Worm (Caenorhabditis elegans) whole organism, L3 larva: Measurements from ENCODE around the gene rps-21.

ENCODE experiments used
- R02D3.7 ChIP-seq: fragments of 150-350 bp; optimal IDR thresholded peaks from 2 replicates; lab custom pipeline; 2014; ENCODE audit warnings: missing biosample characterization, missing genetic modification characterization
- ZK546.5 ChIP-seq: sonication (generic microtip); optimal IDR thresholded peaks from 2 replicates; lab custom pipeline; 2017; ENCODE audit warnings: missing biosample characterization, missing genetic modification characterization
- aly-2 ChIP-seq: fragments of 150-350 bp; optimal IDR thresholded peaks from 2 replicates; lab custom pipeline; 2014; ENCODE audit warnings: missing biosample characterization, missing genetic modification characterization
- ama-1 ChIP-seq: fragments of 150-350 bp; optimal IDR thresholded peaks from 2 replicates; lab custom pipeline; 2018
- ceh-16 ChIP-seq: sonication (generic microtip); optimal IDR thresholded peaks from 2 replicates; lab custom pipeline; 2017; ENCODE audit warnings: missing biosample characterization, missing genetic modification characterization
- ceh-28 ChIP-seq: fragments of 150-350 bp; optimal IDR thresholded peaks from 2 replicates; lab custom pipeline; 2014; ENCODE audit warnings: missing biosample characterization, missing genetic modification reagents, missing genetic modification characterization
- ceh-82 ChIP-seq: fragments of 150-350 bp; optimal IDR thresholded peaks from 2 replicates; lab custom pipeline; 2014; ENCODE audit warnings: missing biosample characterization, missing genetic modification characterization
- ceh-9 ChIP-seq: sonication (generic microtip); optimal IDR thresholded peaks from 2 replicates; lab custom pipeline; 2018; ENCODE audit warnings: missing biosample characterization, missing genetic modification characterization
- daf-12 ChIP-seq: fragments of 150-350 bp; optimal IDR thresholded peaks from 2 replicates; lab custom pipeline; 2014; ENCODE audit warnings: missing biosample characterization, missing genetic modification reagents, missing genetic modification characterization
- egl-27 ChIP-seq: sonication (generic microtip); optimal IDR thresholded peaks from 4 replicates; lab custom pipeline; 2017; ENCODE audit warnings: missing biosample characterization, missing genetic modification reagents, missing genetic modification characterization
- egl-5 ChIP-seq: fragments of 150-350 bp; optimal IDR thresholded peaks from 2 replicates; lab custom pipeline; 2017; ENCODE audit warnings: missing biosample characterization, missing genetic modification reagents, missing genetic modification characterization, inconsistent platforms
- elt-1 ChIP-seq: fragments of 150-350 bp; optimal IDR thresholded peaks from 2 replicates; lab custom pipeline; 2014; ENCODE audit warnings: missing biosample characterization, missing genetic modification characterization
- elt-2 ChIP-seq: sonication (generic microtip); optimal IDR thresholded peaks from 2 replicates; lab custom pipeline; 2016; ENCODE audit warnings: missing genetic modification reagents, mild to moderate bottlenecking, missing genetic modification characterization, missing compliant biosample characterization
- elt-3 ChIP-seq, 3 experiments: fragments of 150-350 bp in 1 of 3; sonication (generic microtip) in 2 of 3; optimal IDR thresholded peaks; 2 replicates in 2 of 3; 4 replicates in 1 of 3; lab custom pipeline; 2014 to 2017; ENCODE audit warnings: missing biosample characterization in 3 of 3, missing genetic modification characterization in 3 of 3
- eor-1 ChIP-seq, 2 experiments: fragments of 150-350 bp; optimal IDR thresholded peaks; 2 replicates each; lab custom pipeline; 2014 to 2018; ENCODE audit warnings: missing biosample characterization in 2 of 2, missing genetic modification characterization in 2 of 2
- fkh-10 ChIP-seq: sonication (generic microtip); optimal IDR thresholded peaks from 2 replicates; lab custom pipeline; 2017; ENCODE audit warnings: missing biosample characterization, missing genetic modification reagents, missing genetic modification characterization
- fos-1 ChIP-seq: fragments of 150-350 bp; optimal IDR thresholded peaks from 2 replicates; lab custom pipeline; 2014; ENCODE audit warnings: missing biosample characterization, missing genetic modification characterization
- hmg-11 ChIP-seq: sonication (generic microtip); optimal IDR thresholded peaks from 2 replicates; lab custom pipeline; 2016; ENCODE audit warnings: missing genetic modification characterization, missing compliant biosample characterization
- jun-1 ChIP-seq: fragments of 150-350 bp; optimal IDR thresholded peaks from 2 replicates; lab custom pipeline; 2014; ENCODE audit warnings: missing biosample characterization, missing genetic modification reagents, missing genetic modification characterization
- lin-39 ChIP-seq: fragments of 150-350 bp; optimal IDR thresholded peaks from 2 replicates; lab custom pipeline; 2018; ENCODE audit warnings: missing biosample characterization, missing genetic modification reagents, missing genetic modification characterization
- lsy-12 ChIP-seq: sonication (generic microtip); optimal IDR thresholded peaks from 2 replicates; lab custom pipeline; 2016; ENCODE audit warnings: mild to moderate bottlenecking, missing genetic modification characterization, missing compliant biosample characterization
- mdl-1 ChIP-seq: fragments of 150-350 bp; optimal IDR thresholded peaks from 2 replicates; lab custom pipeline; 2014; ENCODE audit warnings: missing biosample characterization, missing genetic modification characterization
- mml-1 ChIP-seq: fragments of 150-350 bp; sonication (generic microtip); optimal IDR thresholded peaks from 3 replicates; lab custom pipeline; 2014; ENCODE audit warnings: missing biosample characterization, missing genetic modification characterization
- nfya-1 ChIP-seq: sonication (generic microtip); optimal IDR thresholded peaks from 2 replicates; lab custom pipeline; 2017; ENCODE audit warnings: missing genetic modification characterization, mild to moderate bottlenecking, missing compliant biosample characterization, antibody characterized with exemption, moderate library complexity; ENCODE audit not compliant: insufficient read depth
- nhr-11 ChIP-seq: fragments of 150-350 bp; optimal IDR thresholded peaks from 2 replicates; lab custom pipeline; 2014; ENCODE audit warnings: missing biosample characterization, missing genetic modification characterization
- nhr-12 ChIP-seq: fragments of 150-350 bp; optimal IDR thresholded peaks from 2 replicates; lab custom pipeline; 2014; ENCODE audit warnings: missing biosample characterization, missing genetic modification characterization
- nhr-23 ChIP-seq: fragments of 150-350 bp; optimal IDR thresholded peaks from 2 replicates; lab custom pipeline; 2014; ENCODE audit warnings: missing biosample characterization, missing genetic modification reagents, missing genetic modification characterization
- nhr-25 ChIP-seq: sonication (generic microtip); optimal IDR thresholded peaks from 2 replicates; lab custom pipeline; 2017; ENCODE audit warnings: missing biosample characterization, missing genetic modification characterization
- nhr-28 ChIP-seq: fragments of 150-350 bp; optimal IDR thresholded peaks from 2 replicates; lab custom pipeline; 2014; ENCODE audit warnings: missing biosample characterization, missing genetic modification characterization
- nhr-43 ChIP-seq: sonication (generic microtip); optimal IDR thresholded peaks from 2 replicates; lab custom pipeline; 2016; ENCODE audit warnings: mild to moderate bottlenecking, missing genetic modification characterization, missing compliant biosample characterization; ENCODE audit not compliant: poor library complexity, severe bottlenecking
- nhr-67 ChIP-seq: fragments of 150-350 bp; optimal IDR thresholded peaks from 2 replicates; lab custom pipeline; 2014; ENCODE audit warnings: missing biosample characterization, missing genetic modification characterization
- nhr-76 ChIP-seq: fragments of 150-350 bp; sonication (generic microtip); optimal IDR thresholded peaks from 5 replicates; lab custom pipeline; 2014; ENCODE audit warnings: missing biosample characterization, missing genetic modification characterization
- nhr-77 ChIP-seq: fragments of 150-350 bp; optimal IDR thresholded peaks from 2 replicates; lab custom pipeline; 2014; ENCODE audit warnings: missing biosample characterization, missing genetic modification characterization
- pha-4 ChIP-seq: fragments of 150-350 bp; optimal IDR thresholded peaks from 2 replicates; lab custom pipeline; 2014; ENCODE audit warnings: missing biosample characterization, missing genetic modification reagents, missing genetic modification characterization
- pqm-1 ChIP-seq: fragments of 150-350 bp; optimal IDR thresholded peaks from 2 replicates; lab custom pipeline; 2017; ENCODE audit warnings: missing biosample characterization, missing genetic modification characterization, inconsistent platforms
- sea-2 ChIP-seq: fragments of 150-350 bp; sonication (generic microtip); optimal IDR thresholded peaks from 4 replicates; lab custom pipeline; 2014; ENCODE audit warnings: missing biosample characterization, missing genetic modification reagents, missing genetic modification characterization
- skn-1 ChIP-seq: fragments of 150-350 bp; optimal IDR thresholded peaks from 2 replicates; lab custom pipeline; 2014; ENCODE audit warnings: missing biosample characterization, missing genetic modification characterization
- snpc-4 ChIP-seq: fragments of 150-350 bp; optimal IDR thresholded peaks from 2 replicates; lab custom pipeline; 2014; ENCODE audit warnings: missing biosample characterization, missing genetic modification characterization
- tbx-2 ChIP-seq: sonication (generic microtip); optimal IDR thresholded peaks from 2 replicates; lab custom pipeline; 2016; ENCODE audit warnings: mild to moderate bottlenecking, missing genetic modification characterization, missing compliant biosample characterization
- unc-39 ChIP-seq: sonication (generic microtip); optimal IDR thresholded peaks from 4 replicates; lab custom pipeline; 2017; ENCODE audit warnings: missing biosample characterization, missing genetic modification characterization
- unc-62 ChIP-seq: fragments of 150-350 bp; sonication (generic microtip); optimal IDR thresholded peaks from 4 replicates; lab custom pipeline; 2014; ENCODE audit warnings: missing biosample characterization, missing genetic modification reagents, missing genetic modification characterization
- zag-1 ChIP-seq: fragments of 150-350 bp; optimal IDR thresholded peaks from 2 replicates; lab custom pipeline; 2014; ENCODE audit warnings: missing biosample characterization, missing genetic modification characterization
- ztf-11 ChIP-seq: fragments of 150-350 bp; optimal IDR thresholded peaks from 2 replicates; lab custom pipeline; 2014; ENCODE audit warnings: missing biosample characterization, missing genetic modification characterization

Gene rps-21

DNA sequence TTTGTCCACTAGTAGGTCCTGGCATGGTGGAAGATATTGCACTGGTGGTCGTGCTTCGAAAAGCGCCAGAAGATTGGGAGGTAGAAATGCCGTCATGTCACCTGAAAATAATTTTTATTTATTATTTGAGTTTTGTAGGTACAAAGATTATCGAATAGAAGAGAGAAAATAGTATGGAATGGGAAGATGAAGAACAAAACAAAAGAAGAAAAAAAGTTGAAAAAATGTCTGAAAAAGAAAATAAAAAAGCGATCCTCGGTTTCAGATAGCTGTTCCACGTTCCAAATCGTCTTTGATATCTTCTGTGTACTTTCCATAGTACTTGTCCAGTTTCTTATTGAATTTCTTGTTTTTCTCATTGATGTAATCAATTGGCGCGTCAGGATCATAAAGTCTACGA is 28.4 kb downstream of the rps-21 start, which contains the start of gene rnp-7:
Gene rnp-7, minus strand, starts transcription at position 101 of the 400 bp plus-strand sequence.
- no peak for TF ChIP-seq ceh-82 (tag; lab: Kevin White, UChicago)
- no peak for TF ChIP-seq mdl-1 (tag; lab: Kevin White, UChicago)
- TF ChIP-seq tbx-2 (tag; lab: Kevin White, UChicago): no peak
- TF ChIP-seq nhr-43 (tag; lab: Kevin White, UChicago): no peak
- TF ChIP-seq nhr-76: no peak
- no peak for TF ChIP-seq nhr-77 (tag; lab: Kevin White, UChicago)

DNA sequence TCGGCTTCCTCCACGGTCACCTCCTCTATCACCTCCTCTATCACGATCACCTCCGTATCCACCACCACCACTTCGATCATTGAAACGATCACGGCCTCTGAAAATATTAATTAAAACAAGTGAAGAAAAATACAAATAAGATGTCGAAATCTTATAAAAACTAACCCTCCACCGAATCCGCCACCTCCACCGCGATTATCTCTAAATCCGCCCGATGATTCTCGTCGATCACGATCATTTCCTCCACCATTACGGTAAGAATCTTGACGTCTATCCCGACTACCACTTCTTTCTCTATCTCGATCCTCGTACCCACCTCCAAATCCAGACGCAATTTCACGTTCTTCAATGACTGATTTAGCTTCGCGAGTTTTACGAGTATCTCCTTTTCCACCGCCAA is 30.2 kb downstream of the rps-21 start:
- no peak for TF ChIP-seq fos-1 (tag; lab: Kevin White, UChicago)
- TF ChIP-seq nhr-23 (tag; lab: Kevin White, UChicago): no peak
- no peak for TF ChIP-seq snpc-4
- TF ChIP-seq nhr-28 (tag; lab: Kevin White, UChicago): no peak
- TF ChIP-seq egl-27 (tag; lab: Kevin White, UChicago): no peak
- no peak for TF ChIP-seq skn-1 (tag; lab: Kevin White, UChicago)
- TF ChIP-seq, all 47 proteins: peak for 0

DNA sequence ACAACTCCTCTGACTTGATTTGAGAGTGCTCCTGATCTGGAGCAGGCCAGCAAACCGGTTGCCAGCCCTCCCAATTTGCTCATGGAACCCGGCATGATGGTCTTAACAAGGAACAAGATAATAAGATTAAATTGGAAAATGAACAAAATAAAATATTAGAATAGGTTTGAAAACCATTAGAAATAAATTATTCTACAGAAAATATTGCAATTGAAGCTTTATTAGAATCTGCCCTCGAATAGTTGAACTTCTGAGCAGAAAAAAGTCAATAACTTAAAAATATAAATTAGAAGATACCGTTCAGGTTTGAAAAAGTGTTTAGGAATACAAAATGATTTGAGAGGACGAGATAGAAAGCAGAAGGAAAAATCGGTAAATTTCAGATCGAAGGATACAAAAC is 30.7 kb downstream of the rps-21 start, which contains the start of gene nuo-4:
Gene nuo-4, minus strand, starts transcription at position 101 of the 400 bp plus-strand sequence.
- TF ChIP-seq ZK546.5 (tag; lab: Kevin White, UChicago) (no peak), egl-27 (tag; lab: Kevin White, UChicago) (no peak), ceh-16 (no peak), lsy-12 (tag; lab: Kevin White, UChicago) (no peak), sea-2 (no peak), tbx-2 (tag; lab: Kevin White, UChicago) (no peak), pqm-1 (tag; lab: Kevin White, UChicago) (no peak), R02D3.7 (tag; lab: Kevin White, UChicago) (no peak), aly-2 (no peak), hmg-11 (tag; lab: Kevin White, UChicago) (no peak), nhr-12 (tag; lab: Kevin White, UChicago) (no peak), ztf-11 (tag; lab: Kevin White, UChicago) (no peak), nhr-23 (tag; lab: Kevin White, UChicago) (no peak), zag-1 (tag; lab: Kevin White, UChicago) (no peak)

DNA sequence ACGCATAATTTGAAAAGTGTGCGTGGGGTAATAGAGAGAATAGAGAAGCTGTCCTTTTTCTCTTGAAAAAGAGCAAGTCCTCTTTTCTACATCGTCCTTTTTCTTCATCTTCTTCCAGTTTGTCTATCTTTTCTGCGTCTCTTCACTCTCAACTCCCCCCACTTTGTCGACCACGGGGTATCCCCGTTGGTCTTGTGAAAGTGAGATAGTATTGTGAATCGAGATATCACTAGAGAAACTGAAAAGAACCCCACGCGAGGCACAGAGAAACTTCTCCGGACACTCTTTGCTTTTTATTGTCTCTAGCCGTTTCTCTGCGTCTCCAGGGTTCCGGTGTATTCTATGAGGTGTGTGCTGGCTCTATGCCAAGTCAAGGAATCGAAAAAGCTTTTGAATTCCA is 33.8 kb downstream of the rps-21 start:
- TF ChIP-seq ceh-9 (tag; lab: Kevin White, UChicago): no peak
- peak; percentile 34 for TF ChIP-seq fos-1 (tag; lab: Kevin White, UChicago)
- TF ChIP-seq ztf-11 (tag; lab: Kevin White, UChicago): no peak
- no peak for TF ChIP-seq unc-39 (tag; lab: Kevin White, UChicago)
- TF ChIP-seq nhr-11 (tag; lab: Kevin White, UChicago): peak; percentile 74
- peak; percentile 81 for TF ChIP-seq zag-1 (tag; lab: Kevin White, UChicago)
- no peak for TF ChIP-seq ceh-16
- peak; percentile 89 for TF ChIP-seq jun-1 (tag; lab: Kevin White, UChicago)
- peak; percentile 15 for TF ChIP-seq nhr-67 (tag; lab: Kevin White, UChicago)
- TF ChIP-seq fkh-10 (GFP tag; lab: Kevin White, UChicago): peak; percentile 98
- TF ChIP-seq daf-12 (tag; lab: Kevin White, UChicago): no peak
- TF ChIP-seq skn-1 (tag; lab: Kevin White, UChicago): peak; percentile 78
- peak; percentile 67 for TF ChIP-seq lin-39 (tag; lab: Kevin White, UChicago)
- TF ChIP-seq sea-2: peak; percentile 13
- peak; percentile 89 for TF ChIP-seq ceh-28 (tag; lab: Kevin White, UChicago)
- peak; percentile 17 for TF ChIP-seq ZK546.5 (tag; lab: Kevin White, UChicago)
- no peak for TF ChIP-seq aly-2
- TF ChIP-seq lsy-12 (tag; lab: Kevin White, UChicago): peak; percentile 87
- peak; percentile 85 for TF ChIP-seq egl-5 (tag; lab: Kevin White, UChicago)
- TF ChIP-seq nhr-77 (tag; lab: Kevin White, UChicago): peak; percentile 69
- TF ChIP-seq nhr-12 (tag; lab: Kevin White, UChicago): no peak
- peak; percentile 75 for TF ChIP-seq R02D3.7 (tag; lab: Kevin White, UChicago)
- no peak for TF ChIP-seq nhr-28 (tag; lab: Kevin White, UChicago)
- peak; percentile 80 for TF ChIP-seq nhr-43 (tag; lab: Kevin White, UChicago)
- peak; percentile 52 for TF ChIP-seq ceh-82 (tag; lab: Kevin White, UChicago)
- TF ChIP-seq eor-1 (tag; optimal IDR thresholded peaks at IDR 0.05; lab: Kevin White, UChicago): no peak
- peak; percentile 79 for TF ChIP-seq ama-1
- TF ChIP-seq tbx-2 (tag; lab: Kevin White, UChicago): peak; percentile 79
- peak; percentile 83 for TF ChIP-seq elt-2
- TF ChIP-seq mml-1 (tag; lab: Kevin White, UChicago): no peak
- peak; percentile 69 for TF ChIP-seq unc-62 (GFP tag; lab: Kevin White, UChicago)
- TF ChIP-seq egl-27 (tag; lab: Kevin White, UChicago): peak; percentile 97
- TF ChIP-seq pha-4 (tag; lab: Kevin White, UChicago): peak; percentile 92
- TF ChIP-seq nhr-76: no peak
- peak; percentile 98 for TF ChIP-seq mdl-1 (tag; lab: Kevin White, UChicago)
- TF ChIP-seq nhr-25 (tag; lab: Kevin White, UChicago): peak; percentile 87
- TF ChIP-seq pqm-1 (tag; lab: Kevin White, UChicago): peak; percentile 47
- TF ChIP-seq nhr-23 (tag; lab: Kevin White, UChicago): peak; percentile 85
- no peak for TF ChIP-seq elt-3 (tag; optimal IDR thresholded peaks at IDR 0.05; lab: Kevin White, UChicago)
- peak; percentile 40 for TF ChIP-seq elt-1 (tag; lab: Kevin White, UChicago)
- peak; percentile 92 for TF ChIP-seq hmg-11 (tag; lab: Kevin White, UChicago)
- TF ChIP-seq snpc-4: peak; percentile 88
- TF ChIP-seq nfya-1 (tag; lab: Kevin White, UChicago): peak; percentile 94
